Worm (Caenorhabditis elegans) whole organism, early embryonic: ENCODE results near the gene ZK131.11.

Source experiments
- F13C5.2 ChIP-seq: sonication (generic microtip); optimal IDR thresholded peaks from 2 replicates; lab custom pipeline; 2017; ENCODE audit warnings: mild to moderate bottlenecking, missing genetic modification characterization, inconsistent platforms, missing compliant biosample characterization
- ama-1 ChIP-seq: fragments of 150-350 bp; optimal IDR thresholded peaks from 2 replicates; lab custom pipeline; 2014
- ceh-13 ChIP-seq: fragments of 200-800 bp; sonication (Bioruptor generic); optimal IDR thresholded peaks from 2 replicates; lab custom pipeline; 2018; ENCODE audit warnings: mild to moderate bottlenecking, missing genetic modification characterization, missing compliant biosample characterization
- ceh-36 ChIP-seq: sonication (generic microtip); optimal IDR thresholded peaks from 2 replicates; lab custom pipeline; 2016; ENCODE audit warnings: missing genetic modification characterization, inconsistent platforms, missing compliant biosample characterization
- ets-7 ChIP-seq: sonication (generic microtip); optimal IDR thresholded peaks from 2 replicates; lab custom pipeline; 2016; ENCODE audit warnings: missing genotype, missing genetic modification characterization, missing compliant biosample characterization
- flt-1 ChIP-seq: fragments of 200-800 bp; sonication (Bioruptor generic); IDR thresholded peaks from 2 replicates; pipeline ENCODE4 v1.3.6; 2022; ENCODE audit warnings: missing genetic modification characterization, missing compliant biosample characterization
- hmbx-1 ChIP-seq: sonication (generic microtip); optimal IDR thresholded peaks from 2 replicates; lab custom pipeline; 2016; ENCODE audit warnings: mild to moderate bottlenecking, missing genetic modification characterization, missing compliant biosample characterization
- hmg-4 ChIP-seq: fragments of 200-800 bp; sonication (Bioruptor generic); optimal IDR thresholded peaks from 2 replicates; lab custom pipeline; 2018; ENCODE audit warnings: mild to moderate bottlenecking, missing genetic modification characterization, missing compliant biosample characterization
- hnd-1 ChIP-seq: sonication (generic microtip); optimal IDR thresholded peaks from 2 replicates; lab custom pipeline; 2016; ENCODE audit warnings: missing genetic modification characterization, missing compliant biosample characterization
- pes-1 ChIP-seq: fragments of 200-800 bp; sonication (Bioruptor generic); IDR thresholded peaks from 2 replicates; pipeline ENCODE4 v1.3.6; 2022; ENCODE audit warnings: missing genetic modification reagents, missing genetic modification characterization, missing compliant biosample characterization
- scrt-1 ChIP-seq: fragments of 200-800 bp; sonication (Bioruptor generic); IDR thresholded peaks from 2 replicates; pipeline ENCODE4 v1.3.6; 2022; ENCODE audit warnings: missing genetic modification characterization, missing compliant biosample characterization
- tbx-11 ChIP-seq: fragments of 200-800 bp; sonication (Bioruptor generic); IDR thresholded peaks from 2 replicates; pipeline ENCODE4 v1.3.6; 2022; ENCODE audit warnings: missing genetic modification characterization, missing compliant biosample characterization
- tbx-37 ChIP-seq: fragments of 200-800 bp; sonication (Bioruptor generic); conservative IDR thresholded peaks from 2 replicates; pipeline ENCODE4 v1.3.6; 2022; ENCODE audit warnings: missing genetic modification reagents, missing genetic modification characterization, missing compliant biosample characterization

DNA sequence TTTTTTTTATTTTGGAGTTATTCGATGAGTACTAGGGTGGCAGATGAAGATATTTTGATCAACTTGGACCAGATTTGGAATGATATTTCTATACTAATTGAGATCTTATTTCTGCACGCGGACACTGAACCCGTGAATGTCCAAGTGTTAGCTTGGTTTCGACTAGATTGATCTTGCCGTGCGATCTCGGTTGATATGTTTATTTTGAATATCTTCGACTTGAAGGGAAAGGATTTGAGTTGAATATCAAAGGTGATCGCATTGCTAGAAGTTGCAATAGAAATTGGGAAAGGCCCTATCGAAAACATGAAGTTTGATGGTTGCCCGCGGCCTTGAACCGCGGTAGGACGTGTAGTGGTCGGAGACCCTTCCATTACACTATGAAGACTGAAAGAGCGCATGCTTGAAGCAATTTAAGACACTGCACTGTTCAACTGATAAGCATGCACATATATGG is 11.2 kb upstream of the ZK131.11 start:
- TF ChIP-seq hmg-4 (GFP tag; lab: Kevin White, UChicago) (no peak), ama-1 (lab: Kevin White, UChicago) (no peak), scrt-1 (GFP tag; lab: Robert Waterston, UW) (no peak), tbx-37 (GFP tag; lab: Robert Waterston, UW) (no peak), ceh-36 (tag; lab: Kevin White, UChicago) (no peak), flt-1 (GFP tag; lab: Robert Waterston, UW) (no peak), ets-7 (no peak), hmbx-1 (no peak), ceh-13 (GFP tag; lab: Kevin White, UChicago) (no peak), pes-1 (GFP tag; lab: Robert Waterston, UW) (no peak), hnd-1 (no peak), tbx-11 (no peak), F13C5.2 (tag; lab: Kevin White, UChicago) (no peak)
